Fruit fly (Drosophila melanogaster) whole organism, adult: Measurements from ENCODE around the gene kipf.
A peak's percentile ranks its signal among the peaks of the same experiment; 100 is the strongest.

Source experiments
- CG11617 ChIP-seq: fragments of 200-800 bp; sonication (Bioruptor generic); optimal IDR thresholded peaks from 2 replicates; lab custom pipeline; 2017; ENCODE audit warnings: mild to moderate bottlenecking, missing biosample characterization, missing genetic modification reagents, missing genetic modification characterization
- CG12768 ChIP-seq: fragments of 200-800 bp; sonication (Bioruptor generic); optimal IDR thresholded peaks from 2 replicates; lab custom pipeline; 2017; ENCODE audit warnings: missing biosample characterization, missing genetic modification characterization, mild to moderate bottlenecking, moderate library complexity, missing genetic modification reagents
- CG14711 ChIP-seq: fragments of 200-800 bp; sonication (Bioruptor generic); optimal IDR thresholded peaks from 2 replicates; lab custom pipeline; 2018; ENCODE audit warnings: missing biosample characterization, mild to moderate bottlenecking, missing genetic modification characterization, moderate library complexity
- CG1620 ChIP-seq: fragments of 200-800 bp; sonication (Bioruptor generic); optimal IDR thresholded peaks from 2 replicates; lab custom pipeline; 2016; ENCODE audit warnings: missing biosample characterization, missing genetic modification characterization
- CG33017 ChIP-seq: fragments of 200-800 bp; sonication (Bioruptor generic); optimal IDR thresholded peaks from 2 replicates; lab custom pipeline; 2018; ENCODE audit warnings: missing biosample characterization, mild to moderate bottlenecking, missing genetic modification characterization, moderate library complexity
- CG5204 ChIP-seq: fragments of 200-800 bp; sonication (Bioruptor generic); optimal IDR thresholded peaks from 2 replicates; lab custom pipeline; 2016; ENCODE audit warnings: missing biosample characterization, missing genetic modification characterization
- CG7045 ChIP-seq: fragments of 200-800 bp; sonication (Bioruptor generic); optimal IDR thresholded peaks from 2 replicates; lab custom pipeline; 2017; ENCODE audit warnings: missing biosample characterization, mild to moderate bottlenecking, missing genetic modification characterization
- CG7101 ChIP-seq: fragments of 200-800 bp; sonication (Bioruptor generic); optimal IDR thresholded peaks from 2 replicates; lab custom pipeline; 2018; ENCODE audit warnings: missing biosample characterization, mild to moderate bottlenecking, missing genetic modification characterization, moderate library complexity
- Clk ChIP-seq: fragments of 200-800 bp; sonication (Bioruptor generic); optimal IDR thresholded peaks from 2 replicates; lab custom pipeline; 2017; ENCODE audit warnings: missing biosample characterization, missing genetic modification characterization
- Crg-1 ChIP-seq: fragments of 200-800 bp; sonication (Bioruptor generic); optimal IDR thresholded peaks from 2 replicates; lab custom pipeline; 2016; ENCODE audit warnings: missing biosample characterization, missing genetic modification characterization
- Hr96 ChIP-seq: fragments of 200-800 bp; sonication (Bioruptor generic); optimal IDR thresholded peaks from 2 replicates; lab custom pipeline; 2016; ENCODE audit warnings: missing biosample characterization, missing genetic modification characterization
- Mnt ChIP-seq: fragments of 200-800 bp; sonication (Bioruptor generic); optimal IDR thresholded peaks from 2 replicates; lab custom pipeline; 2016; ENCODE audit warnings: missing biosample characterization, mild to moderate bottlenecking, missing genetic modification characterization
- bab1 ChIP-seq: fragments of 200-800 bp; sonication (Bioruptor generic); optimal IDR thresholded peaks from 3 replicates; lab custom pipeline; 2019; ENCODE audit warnings: missing biosample characterization, mild to moderate bottlenecking, missing genetic modification characterization, moderate library complexity
- cic ChIP-seq: fragments of 200-800 bp; sonication (Bioruptor generic); optimal IDR thresholded peaks from 2 replicates; lab custom pipeline; 2017; ENCODE audit warnings: missing biosample characterization, mild to moderate bottlenecking, missing genetic modification characterization, moderate library complexity
- cnc ChIP-seq, 2 experiments: fragments of >200 bp; optimal IDR thresholded peaks; 2 replicates each; lab custom pipeline; 2017
- kay ChIP-seq: fragments of 200-800 bp; sonication (Bioruptor generic); peaks from one replicate; lab custom pipeline; 2016; ENCODE audit warnings: missing biosample characterization, missing genetic modification characterization, borderline replicate concordance
- ovo ChIP-seq: fragments of 200-800 bp; sonication (Bioruptor generic); optimal IDR thresholded peaks from 2 replicates; lab custom pipeline; 2016; ENCODE audit warnings: missing biosample characterization, missing genetic modification characterization
- pad ChIP-seq: fragments of 200-800 bp; sonication (Bioruptor generic); optimal IDR thresholded peaks from 3 replicates; lab custom pipeline; 2017; ENCODE audit warnings: missing biosample characterization, missing genetic modification characterization, mild to moderate bottlenecking, moderate library complexity, missing genetic modification reagents
- tj ChIP-seq: fragments of 200-800 bp; sonication (Bioruptor generic); optimal IDR thresholded peaks from 3 replicates; lab custom pipeline; 2017; ENCODE audit warnings: missing biosample characterization, mild to moderate bottlenecking, missing genetic modification characterization, moderate library complexity
- toe ChIP-seq: fragments of 200-800 bp; sonication (Bioruptor generic); optimal IDR thresholded peaks from 2 replicates; lab custom pipeline; 2016; ENCODE audit warnings: missing biosample characterization, missing genetic modification characterization

Gene kipf

DNA sequence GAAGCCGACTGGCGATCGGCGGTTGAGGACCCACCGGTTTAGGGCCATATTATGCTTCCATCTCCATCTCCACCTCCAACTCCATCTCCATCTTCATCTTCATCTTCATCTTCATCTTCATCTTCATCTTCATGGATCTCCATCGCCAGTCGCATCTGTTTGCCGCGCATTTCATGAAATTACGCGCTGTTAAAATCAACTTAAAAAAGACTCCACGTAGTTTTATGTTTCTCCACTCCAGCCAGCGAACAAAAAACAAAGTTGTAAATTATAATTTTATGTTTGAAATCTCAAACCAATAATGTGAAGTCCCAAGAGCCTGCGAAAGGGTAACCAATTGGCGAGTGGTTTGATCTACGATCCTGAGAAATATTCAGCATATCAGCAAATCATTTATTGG, 36.5 kb downstream of the kipf start:
- TF ChIP-seq toe (GFP tag; lab: Kevin White, UChicago) (no peak), Clk (GFP tag; lab: Kevin White, UChicago) (no peak), CG12768 (GFP tag; lab: Kevin White, UChicago) (no peak), Hr96 (GFP tag; lab: Kevin White, UChicago) (no peak), cic (no peak), cnc (optimal IDR thresholded peaks at IDR 0.05; lab: Kevin White, UChicago) (no peak), CG33017 (tag; lab: Kevin White, UChicago) (no peak)

DNA sequence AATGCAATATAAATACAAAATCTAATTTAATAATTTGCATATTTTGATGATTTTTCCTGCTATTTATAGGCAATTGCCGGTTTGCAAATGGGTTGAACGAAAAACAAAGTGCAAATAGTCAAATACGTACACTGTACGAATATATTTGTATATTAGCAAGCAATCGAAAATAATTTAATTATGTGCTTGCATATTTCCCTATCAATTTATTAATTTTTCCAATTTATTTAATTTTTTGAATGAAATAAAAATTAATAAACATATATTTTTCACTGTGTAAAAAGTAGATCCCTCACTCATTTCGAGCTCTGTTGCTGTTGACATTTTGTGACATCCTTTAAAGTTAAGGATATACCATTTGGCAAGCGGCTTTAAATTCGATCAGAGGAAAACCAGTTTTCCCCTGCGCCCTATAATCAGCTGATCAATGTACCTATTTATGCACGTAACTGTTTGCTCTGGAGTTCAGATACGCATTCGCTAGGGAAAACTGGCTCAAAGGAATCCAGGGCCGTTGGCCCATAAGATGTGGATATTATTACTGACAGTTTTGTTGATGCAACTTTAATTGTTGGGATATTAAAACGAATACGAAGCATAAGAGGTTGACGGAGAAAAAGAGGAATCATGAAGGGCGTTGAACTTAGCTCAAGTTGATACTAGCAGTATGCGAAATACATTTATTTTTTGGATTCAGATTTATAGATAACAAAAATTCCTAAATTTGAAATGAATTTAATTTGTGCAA, 39.6 kb downstream of the kipf start:
- TF ChIP-seq cnc (optimal IDR thresholded peaks at IDR 0.05; lab: Kevin White, UChicago) = no peak
- no peak for TF ChIP-seq CG7045
- TF ChIP-seq Crg-1 (GFP tag; lab: Kevin White, UChicago) = no peak
- no peak for TF ChIP-seq kay (GFP tag; lab: Kevin White, UChicago)
- no peak for TF ChIP-seq Mnt
- TF ChIP-seq pad (GFP tag; lab: Kevin White, UChicago) = no peak
- no peak for TF ChIP-seq CG14711 (tag; lab: Kevin White, UChicago)
- TF ChIP-seq Hr96 (GFP tag; lab: Kevin White, UChicago) = no peak

DNA sequence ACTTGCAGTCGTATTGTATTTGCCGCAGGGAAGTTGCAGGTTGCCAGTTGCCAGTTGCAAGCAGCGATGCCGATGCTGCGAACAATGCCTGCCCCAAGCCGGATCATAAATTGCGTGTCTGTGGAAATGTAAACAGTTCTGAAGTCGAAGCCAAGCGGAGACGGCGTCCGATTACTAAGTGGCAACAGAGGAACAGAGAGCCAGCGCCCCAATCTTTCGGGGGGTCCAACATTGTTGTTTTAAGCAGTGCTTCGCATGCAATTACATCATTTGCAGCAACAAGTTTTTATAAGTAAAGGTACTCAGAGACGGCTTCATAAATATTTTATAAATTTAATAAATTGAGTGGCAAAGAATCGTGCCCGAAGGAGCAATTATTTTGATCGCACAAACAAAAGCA, 40.8 kb downstream of the kipf start:
- TF ChIP-seq CG11617 (GFP tag; lab: Kevin White, UChicago) = no peak
- no peak for TF ChIP-seq tj (GFP tag; lab: Kevin White, UChicago)
- TF ChIP-seq CG7045 = no peak
- TF ChIP-seq CG1620 (GFP tag; lab: Kevin White, UChicago) = no peak
- no peak for TF ChIP-seq pad (GFP tag; lab: Kevin White, UChicago)

DNA sequence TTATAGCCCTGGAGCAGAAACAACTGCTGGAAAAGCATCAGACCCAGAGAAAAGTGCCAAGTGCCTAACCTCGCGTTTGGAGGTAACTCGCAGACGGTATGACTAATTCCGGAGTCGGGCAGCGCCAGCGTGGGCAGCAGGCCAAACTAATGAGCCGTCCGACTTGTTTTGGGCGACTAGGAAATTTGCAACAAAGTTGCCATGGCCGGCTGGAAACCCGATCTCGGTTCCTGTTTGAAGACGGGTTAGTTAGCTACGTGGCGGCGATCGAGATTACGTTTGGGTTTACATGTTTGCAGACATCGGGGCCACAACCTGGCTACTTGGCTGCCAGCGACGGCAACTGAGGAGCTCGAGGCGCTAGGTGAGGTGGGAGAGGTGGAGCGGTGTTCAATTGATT, 43.4 kb downstream of the kipf start:
- TF ChIP-seq CG7045 (no peak), Mnt (no peak), tj (GFP tag; lab: Kevin White, UChicago) (no peak), pad (GFP tag; lab: Kevin White, UChicago) (no peak), Hr96 (GFP tag; lab: Kevin White, UChicago) (no peak), bab1 (GFP tag; lab: Kevin White, UChicago) (no peak), cic (no peak), cnc (optimal IDR thresholded peaks at IDR 0.05; lab: Kevin White, UChicago) (no peak)

DNA sequence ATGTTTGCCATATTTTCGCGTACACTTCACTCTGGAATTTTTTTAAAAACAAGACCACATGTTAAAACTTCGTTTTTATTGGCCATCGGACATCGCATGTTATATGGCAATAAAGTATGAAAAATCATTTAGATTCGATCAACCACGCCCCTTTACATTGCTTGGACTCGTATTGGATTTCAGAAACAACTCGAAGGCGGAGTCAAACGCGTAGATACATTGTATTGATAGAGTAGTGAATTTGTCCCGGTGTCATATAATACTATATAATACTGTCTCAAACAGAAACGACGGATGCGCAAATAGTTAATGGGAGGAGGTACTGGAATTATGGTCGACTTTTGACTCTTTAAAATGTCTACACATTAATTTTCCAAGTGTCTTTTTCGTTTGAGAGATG, 47.7 kb downstream of the kipf start:
- no peak for TF ChIP-seq tj (GFP tag; lab: Kevin White, UChicago)

DNA sequence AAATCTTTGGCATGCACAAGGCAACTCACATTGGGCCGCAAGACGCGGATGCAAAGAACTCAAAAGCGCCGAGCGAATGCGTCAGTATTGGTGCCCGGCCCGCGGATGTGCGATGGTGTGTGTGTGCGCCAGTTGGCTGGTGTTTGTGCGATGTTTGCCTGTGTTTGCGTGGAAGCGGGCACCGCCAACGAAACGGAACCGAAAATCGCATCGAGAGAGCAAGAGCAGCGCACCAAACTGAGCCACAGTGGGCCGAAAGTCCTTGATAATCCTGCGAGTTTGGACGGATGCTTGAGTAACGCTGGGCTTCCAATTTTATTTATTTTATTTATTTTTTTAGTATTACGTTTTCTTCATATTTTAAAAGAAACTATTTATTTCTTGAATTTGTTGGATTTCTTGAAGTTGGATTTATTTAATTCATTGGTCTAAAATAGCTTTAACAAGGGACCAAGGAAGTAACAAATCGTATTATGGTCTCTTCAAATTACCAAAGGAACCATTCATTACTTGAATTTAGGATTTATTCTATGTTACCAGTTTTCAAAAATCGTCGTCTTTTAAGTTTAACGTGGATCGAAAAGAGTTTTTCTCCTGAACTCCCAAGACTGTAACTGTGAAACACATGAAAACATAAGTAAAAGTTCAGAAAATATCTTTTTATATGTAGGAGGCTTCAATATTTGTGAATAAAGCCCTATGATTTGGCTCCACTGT, 49.3 kb downstream of the kipf start:
- TF ChIP-seq tj (GFP tag; lab: Kevin White, UChicago) (peak; percentile 3), CG7101 (no peak), Clk (GFP tag; lab: Kevin White, UChicago) (no peak), ovo (GFP tag; lab: Kevin White, UChicago) (no peak), Mnt (peak; percentile 69), cic (no peak), Crg-1 (GFP tag; lab: Kevin White, UChicago) (no peak), CG1620 (GFP tag; lab: Kevin White, UChicago) (no peak), CG5204 (GFP tag; lab: Kevin White, UChicago) (peak; percentile 56), CG33017 (tag; lab: Kevin White, UChicago) (no peak), Hr96 (GFP tag; lab: Kevin White, UChicago) (peak; percentile 2), bab1 (GFP tag; lab: Kevin White, UChicago) (no peak), pad (GFP tag; lab: Kevin White, UChicago) (peak; percentile 13), CG12768 (GFP tag; lab: Kevin White, UChicago) (peak; percentile 34), CG7045 (peak; percentile 43), toe (GFP tag; lab: Kevin White, UChicago) (peak; percentile 16), CG11617 (GFP tag; lab: Kevin White, UChicago) (peak; percentile 75), kay (GFP tag; lab: Kevin White, UChicago) (no peak), CG14711 (tag; lab: Kevin White, UChicago) (no peak), cnc (optimal IDR thresholded peaks at IDR 0.05; lab: Kevin White, UChicago) (no peak)

DNA sequence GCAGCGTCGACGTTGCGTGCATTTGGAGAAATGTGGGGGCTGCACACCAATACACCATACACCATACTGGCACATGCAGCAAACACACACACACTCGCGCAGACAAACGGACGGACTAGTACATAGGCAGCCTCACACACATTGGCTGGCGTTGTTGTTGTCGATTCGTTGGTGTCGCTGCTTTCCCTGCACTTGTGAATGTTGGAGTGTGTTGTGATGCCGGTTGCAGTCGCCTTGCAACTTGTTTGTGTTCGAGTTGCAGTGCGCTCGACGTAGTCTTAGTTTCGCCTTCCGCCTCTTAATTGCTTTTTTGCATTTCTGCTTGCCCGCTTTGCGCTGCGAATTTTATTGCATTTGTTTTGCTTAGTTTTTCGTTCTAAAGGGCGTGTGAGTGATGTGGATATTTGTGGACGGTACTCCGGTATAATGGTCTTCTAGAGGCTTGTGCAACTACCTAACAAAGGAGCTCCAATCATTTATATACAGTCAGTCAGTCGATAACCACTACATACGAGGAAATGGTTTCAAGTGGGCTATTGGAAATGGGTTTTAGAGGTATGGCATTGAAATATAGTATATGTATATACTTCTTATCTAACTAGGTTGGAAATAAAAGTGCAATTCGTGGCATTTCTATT, 50.0 kb downstream of the kipf start:
- peak; percentile 5 for TF ChIP-seq tj (GFP tag; lab: Kevin White, UChicago)
- peak; percentile 40 for TF ChIP-seq cic
- no peak for TF ChIP-seq CG14711 (tag; lab: Kevin White, UChicago)
- TF ChIP-seq kay (GFP tag; lab: Kevin White, UChicago) = peak; percentile 79
- TF ChIP-seq ovo (GFP tag; lab: Kevin White, UChicago) = no peak
- no peak for TF ChIP-seq CG33017 (tag; lab: Kevin White, UChicago)
- no peak for TF ChIP-seq cnc (optimal IDR thresholded peaks at IDR 0.05; lab: Kevin White, UChicago)
- no peak for TF ChIP-seq CG11617 (GFP tag; lab: Kevin White, UChicago)
- no peak for TF ChIP-seq CG5204 (GFP tag; lab: Kevin White, UChicago)
- TF ChIP-seq CG1620 (GFP tag; lab: Kevin White, UChicago) = no peak
- no peak for TF ChIP-seq CG7101
- peak; percentile 15 for TF ChIP-seq bab1 (GFP tag; lab: Kevin White, UChicago)
- TF ChIP-seq toe (GFP tag; lab: Kevin White, UChicago) = no peak
- TF ChIP-seq Crg-1 (GFP tag; lab: Kevin White, UChicago) = no peak
- no peak for TF ChIP-seq Clk (GFP tag; lab: Kevin White, UChicago)
- peak; percentile 66 for TF ChIP-seq Mnt
